Worm (Caenorhabditis elegans): ENCODE data around the gene F08D12.12.

ce11 chrII:2769021-2769420 lies 17.9 kb downstream of the F08D12.12 start, which contains the start of gene F08D12.7:
- TF ChIP-seq nhr-76 (tag; optimal IDR thresholded peaks at IDR 0.05), result no peak
- TF ChIP-seq pha-4 (tag; optimal IDR thresholded peaks at IDR 0.05), result no peak
- TF ChIP-seq blmp-1 (tag; optimal IDR thresholded peaks at IDR 0.05), result no peak
- no peak for TF ChIP-seq unc-39 (tag; optimal IDR thresholded peaks at IDR 0.05)
- no peak for TF ChIP-seq elt-1 (tag; optimal IDR thresholded peaks at IDR 0.05; ENCODE audit: borderline replicate concordance, insufficient read depth)
- no peak for TF ChIP-seq nhr-237 (tag; optimal IDR thresholded peaks at IDR 0.05)
- TF ChIP-seq elt-3 (tag; optimal IDR thresholded peaks at IDR 0.05), result no peak
- no peak for TF ChIP-seq unc-62 (GFP tag; optimal IDR thresholded peaks at IDR 0.05)
